Fruit fly (Drosophila melanogaster) whole organism, embryonic: ENCODE results near the gene CG32137.
A peak's percentile ranks its signal among the peaks of the same experiment; 100 is the strongest.

Experiments used
- ATbp ChIP-seq: fragments of 200-800 bp; sonication (Bioruptor generic); optimal IDR thresholded peaks from 2 replicates; lab custom pipeline; 2017; ENCODE audit warnings: missing biosample characterization, mild to moderate bottlenecking, missing genetic modification characterization, missing genetic modification reagents
- Abd-B ChIP-seq: fragments of 200-800 bp; sonication (Bioruptor generic); optimal IDR thresholded peaks from 2 replicates; lab custom pipeline; 2018; ENCODE audit warnings: missing biosample characterization, mild to moderate bottlenecking, missing genetic modification characterization, moderate library complexity
- Atf-2 ChIP-seq: fragments of 200-800 bp; sonication (Bioruptor generic); optimal IDR thresholded peaks from 2 replicates; lab custom pipeline; 2016; ENCODE audit warnings: missing biosample characterization, missing genetic modification characterization
- Bdp1 ChIP-seq: fragments of 200-800 bp; sonication (Bioruptor generic); optimal IDR thresholded peaks from 3 replicates; lab custom pipeline; 2016; ENCODE audit warnings: missing biosample characterization, missing genetic modification characterization
- CG10267 ChIP-seq: fragments of 200-800 bp; sonication (Bioruptor generic); optimal IDR thresholded peaks from 2 replicates; lab custom pipeline; 2018; ENCODE audit warnings: missing biosample characterization, mild to moderate bottlenecking, missing genetic modification characterization, moderate library complexity
- CG11398 ChIP-seq: fragments of 200-800 bp; sonication (Bioruptor generic); optimal IDR thresholded peaks from 2 replicates; lab custom pipeline; 2016; ENCODE audit warnings: missing biosample characterization, missing genetic modification characterization
- CG1233 ChIP-seq: fragments of 200-800 bp; sonication (Bioruptor generic); optimal IDR thresholded peaks from 4 replicates; lab custom pipeline; 2018; ENCODE audit warnings: missing biosample characterization, mild to moderate bottlenecking, missing genetic modification characterization
- CG12659 ChIP-seq: fragments of 200-800 bp; sonication (Bioruptor generic); optimal IDR thresholded peaks from 3 replicates; lab custom pipeline; 2017; ENCODE audit warnings: mild to moderate bottlenecking, missing biosample characterization, missing genetic modification reagents, missing genetic modification characterization
- CG13424 ChIP-seq: fragments of 200-800 bp; sonication (Bioruptor generic); optimal IDR thresholded peaks from 2 replicates; lab custom pipeline; 2019; ENCODE audit warnings: missing biosample characterization, mild to moderate bottlenecking, missing genetic modification characterization, moderate library complexity
- CG14965 ChIP-seq: fragments of 200-800 bp; sonication (Bioruptor generic); optimal IDR thresholded peaks from 2 replicates; lab custom pipeline; 2016; ENCODE audit warnings: missing biosample characterization, missing genetic modification characterization, borderline replicate concordance
- CG15269 ChIP-seq: fragments of 200-800 bp; sonication (Bioruptor generic); optimal IDR thresholded peaks from 2 replicates; lab custom pipeline; 2018; ENCODE audit warnings: missing biosample characterization, mild to moderate bottlenecking, missing genetic modification characterization, moderate library complexity
- CG15601 ChIP-seq: fragments of 200-800 bp; sonication (Bioruptor generic); optimal IDR thresholded peaks from 3 replicates; lab custom pipeline; 2019; ENCODE audit warnings: missing biosample characterization, mild to moderate bottlenecking, missing genetic modification characterization, moderate library complexity
- CG17385 ChIP-seq: fragments of 200-800 bp; sonication (Bioruptor generic); optimal IDR thresholded peaks from 3 replicates; lab custom pipeline; 2018; ENCODE audit warnings: missing biosample characterization, mild to moderate bottlenecking, missing genetic modification characterization
- CG18011 ChIP-seq: fragments of 200-800 bp; sonication (Bioruptor generic); optimal IDR thresholded peaks from 2 replicates; lab custom pipeline; 2017; ENCODE audit warnings: missing biosample characterization, missing genetic modification characterization, mild to moderate bottlenecking, moderate library complexity, missing genotype
- CG18599 ChIP-seq: fragments of 200-800 bp; sonication (Bioruptor generic); optimal IDR thresholded peaks from 3 replicates; lab custom pipeline; 2017; ENCODE audit warnings: missing biosample characterization, missing genetic modification characterization, mild to moderate bottlenecking, moderate library complexity, missing genetic modification reagents
- CG30403 ChIP-seq: fragments of 200-800 bp; sonication (Bioruptor generic); optimal IDR thresholded peaks from 3 replicates; lab custom pipeline; 2016; ENCODE audit warnings: missing biosample characterization, missing genetic modification characterization
- CG30431 ChIP-seq: fragments of 200-800 bp; sonication (Bioruptor generic); optimal IDR thresholded peaks from 2 replicates; lab custom pipeline; 2017; ENCODE audit warnings: missing biosample characterization, missing genetic modification characterization
- CG3065 ChIP-seq: fragments of 200-800 bp; sonication (Bioruptor generic); optimal IDR thresholded peaks from 2 replicates; lab custom pipeline; 2016; ENCODE audit warnings: missing biosample characterization, missing genetic modification characterization
- CG31441 ChIP-seq: fragments of 200-800 bp; sonication (Bioruptor generic); IDR thresholded peaks from 2 replicates; pipeline ENCODE4 v1.3.6; 2022; ENCODE audit warnings: missing biosample characterization, missing genetic modification characterization
- CG7928 ChIP-seq: fragments of 200-800 bp; sonication (Bioruptor generic); optimal IDR thresholded peaks from 2 replicates; lab custom pipeline; 2017; ENCODE audit warnings: missing biosample characterization, mild to moderate bottlenecking, missing genetic modification characterization
- CG8388 ChIP-seq: fragments of 200-800 bp; sonication (Bioruptor generic); optimal IDR thresholded peaks from 2 replicates; lab custom pipeline; 2019; ENCODE audit warnings: missing biosample characterization, mild to moderate bottlenecking, missing genetic modification characterization, moderate library complexity
- CG9932 ChIP-seq: fragments of 200-800 bp; sonication (Bioruptor generic); IDR thresholded peaks from 2 replicates; pipeline ENCODE4 v1.3.6; 2022; ENCODE audit warnings: missing biosample characterization, missing genetic modification characterization
- CTCF ChIP-seq: fragments of 200-800 bp; sonication (Bioruptor generic); optimal IDR thresholded peaks from 2 replicates; lab custom pipeline; 2017; ENCODE audit warnings: missing biosample characterization, mild to moderate bottlenecking, missing genetic modification characterization, moderate library complexity
- CoRest ChIP-seq: fragments of 200-800 bp; sonication (Bioruptor generic); optimal IDR thresholded peaks from 3 replicates; lab custom pipeline; 2018; ENCODE audit warnings: missing biosample characterization, mild to moderate bottlenecking, missing genetic modification characterization, moderate library complexity
- Fer2 ChIP-seq: fragments of 200-800 bp; sonication (Bioruptor generic); optimal IDR thresholded peaks from 2 replicates; lab custom pipeline; 2018; ENCODE audit warnings: missing biosample characterization, mild to moderate bottlenecking, missing genetic modification characterization, moderate library complexity
- GATAe ChIP-seq: fragments of 200-800 bp; sonication (Bioruptor generic); conservative IDR thresholded peaks from 2 replicates; pipeline ENCODE4 v1.3.6; 2022; ENCODE audit warnings: missing biosample characterization, missing genetic modification characterization
- HmgZ ChIP-seq: fragments of 200-800 bp; sonication (Bioruptor generic); optimal IDR thresholded peaks from 2 replicates; lab custom pipeline; 2018; ENCODE audit warnings: missing biosample characterization, mild to moderate bottlenecking, missing genetic modification characterization
- Lim3 ChIP-seq: fragments of 200-800 bp; sonication (Bioruptor generic); IDR thresholded peaks from 2 replicates; pipeline ENCODE4 v1.3.6; 2022; ENCODE audit warnings: missing biosample characterization, missing genetic modification characterization
- Meics ChIP-seq: fragments of 200-800 bp; sonication (Bioruptor generic); optimal IDR thresholded peaks from 2 replicates; lab custom pipeline; 2017; ENCODE audit warnings: missing biosample characterization, mild to moderate bottlenecking, missing genetic modification characterization
- PHDP ChIP-seq: fragments of 200-800 bp; sonication (Bioruptor generic); optimal IDR thresholded peaks from 3 replicates; lab custom pipeline; 2018; ENCODE audit warnings: missing biosample characterization, mild to moderate bottlenecking, missing genetic modification characterization, moderate library complexity
- Stat92E ChIP-seq, 3 experiments: fragments of >200 bp in 2 of 3; fragments of 200-800 bp in 1 of 3; sonication (Bioruptor generic) in 1 of 3; optimal IDR thresholded peaks; 2 replicates each; lab custom pipeline; 2017 to 2019; ENCODE audit warnings: missing biosample characterization in 3 of 3, missing genetic modification characterization in 3 of 3, mild to moderate bottlenecking in 1 of 3, moderate library complexity in 1 of 3
- TFAM ChIP-seq: fragments of 200-800 bp; sonication (Bioruptor generic); optimal IDR thresholded peaks from 2 replicates; lab custom pipeline; 2017; ENCODE audit warnings: missing biosample characterization, missing genetic modification characterization, inconsistent platforms
- Tbp ChIP-seq: fragments of >200 bp; optimal IDR thresholded peaks from 2 replicates; lab custom pipeline; 2018; ENCODE audit warnings: missing biosample characterization, missing genetic modification characterization
- Usf ChIP-seq: fragments of 200-800 bp; sonication (Bioruptor generic); optimal IDR thresholded peaks from 2 replicates; lab custom pipeline; 2017; ENCODE audit warnings: missing genotype, missing biosample characterization, missing genetic modification characterization
- ac ChIP-seq: fragments of 200-800 bp; sonication (Bioruptor generic); optimal IDR thresholded peaks from 3 replicates; lab custom pipeline; 2017; ENCODE audit warnings: missing biosample characterization, mild to moderate bottlenecking, missing genetic modification characterization
- bbx ChIP-seq: fragments of 200-800 bp; sonication (Bioruptor generic); IDR thresholded peaks from 2 replicates; pipeline ENCODE4 v1.3.6; 2022; ENCODE audit warnings: missing biosample characterization, missing genetic modification characterization; ENCODE audit not compliant: partially characterized antibody
- bigmax ChIP-seq: fragments of 200-800 bp; sonication (Bioruptor generic); optimal IDR thresholded peaks from 2 replicates; lab custom pipeline; 2018; ENCODE audit warnings: missing biosample characterization, mild to moderate bottlenecking, missing genetic modification characterization
- bsh ChIP-seq, 2 experiments: fragments of 200-800 bp; sonication (Bioruptor generic); optimal IDR thresholded peaks; 2 replicates each; lab custom pipeline; 2017 to 2018; ENCODE audit warnings: mild to moderate bottlenecking in 2 of 2, missing biosample characterization in 2 of 2, missing genetic modification characterization in 2 of 2, moderate library complexity in 1 of 2
- ci ChIP-seq: fragments of 200-800 bp; sonication (Bioruptor generic); IDR thresholded peaks from 3 replicates; pipeline ENCODE4 v1.3.6; 2022; ENCODE audit warnings: missing biosample characterization, missing genetic modification characterization
- dmrt99B ChIP-seq: fragments of 200-800 bp; sonication (Bioruptor generic); optimal IDR thresholded peaks from 2 replicates; lab custom pipeline; 2018; ENCODE audit warnings: missing biosample characterization, mild to moderate bottlenecking, missing genetic modification characterization, moderate library complexity
- fd64A ChIP-seq: fragments of 200-800 bp; sonication (Bioruptor generic); optimal IDR thresholded peaks from 3 replicates; lab custom pipeline; 2018; ENCODE audit warnings: missing biosample characterization, mild to moderate bottlenecking, missing genetic modification characterization
- fu2 ChIP-seq: fragments of 200-800 bp; sonication (Bioruptor generic); optimal IDR thresholded peaks from 2 replicates; lab custom pipeline; 2016; ENCODE audit warnings: missing biosample characterization, missing genetic modification characterization
- jing ChIP-seq: fragments of 200-800 bp; sonication (Bioruptor generic); optimal IDR thresholded peaks from 2 replicates; lab custom pipeline; 2018; ENCODE audit warnings: missing biosample characterization, mild to moderate bottlenecking, missing genetic modification characterization
- lilli ChIP-seq: fragments of 200-800 bp; sonication (Bioruptor generic); optimal IDR thresholded peaks from 3 replicates; lab custom pipeline; 2016; ENCODE audit warnings: missing biosample characterization, missing genetic modification characterization
- nmo ChIP-seq: fragments of 200-800 bp; sonication (Bioruptor generic); optimal IDR thresholded peaks from 2 replicates; lab custom pipeline; 2018; ENCODE audit warnings: missing biosample characterization, mild to moderate bottlenecking, missing genetic modification characterization, moderate library complexity
- oc ChIP-seq: fragments of 200-800 bp; sonication (Bioruptor generic); optimal IDR thresholded peaks from 2 replicates; lab custom pipeline; 2018; ENCODE audit warnings: missing biosample characterization, mild to moderate bottlenecking, missing genetic modification characterization, moderate library complexity
- sqz ChIP-seq: fragments of 200-800 bp; sonication (Bioruptor generic); optimal IDR thresholded peaks from 3 replicates; lab custom pipeline; 2018; ENCODE audit warnings: missing biosample characterization, mild to moderate bottlenecking, missing genetic modification characterization
- vfl ChIP-seq: fragments of 200-800 bp; sonication (Bioruptor generic); optimal IDR thresholded peaks from 2 replicates; lab custom pipeline; 2016; ENCODE audit warnings: missing biosample characterization, missing genetic modification characterization

The CG32137 gene

DNA sequence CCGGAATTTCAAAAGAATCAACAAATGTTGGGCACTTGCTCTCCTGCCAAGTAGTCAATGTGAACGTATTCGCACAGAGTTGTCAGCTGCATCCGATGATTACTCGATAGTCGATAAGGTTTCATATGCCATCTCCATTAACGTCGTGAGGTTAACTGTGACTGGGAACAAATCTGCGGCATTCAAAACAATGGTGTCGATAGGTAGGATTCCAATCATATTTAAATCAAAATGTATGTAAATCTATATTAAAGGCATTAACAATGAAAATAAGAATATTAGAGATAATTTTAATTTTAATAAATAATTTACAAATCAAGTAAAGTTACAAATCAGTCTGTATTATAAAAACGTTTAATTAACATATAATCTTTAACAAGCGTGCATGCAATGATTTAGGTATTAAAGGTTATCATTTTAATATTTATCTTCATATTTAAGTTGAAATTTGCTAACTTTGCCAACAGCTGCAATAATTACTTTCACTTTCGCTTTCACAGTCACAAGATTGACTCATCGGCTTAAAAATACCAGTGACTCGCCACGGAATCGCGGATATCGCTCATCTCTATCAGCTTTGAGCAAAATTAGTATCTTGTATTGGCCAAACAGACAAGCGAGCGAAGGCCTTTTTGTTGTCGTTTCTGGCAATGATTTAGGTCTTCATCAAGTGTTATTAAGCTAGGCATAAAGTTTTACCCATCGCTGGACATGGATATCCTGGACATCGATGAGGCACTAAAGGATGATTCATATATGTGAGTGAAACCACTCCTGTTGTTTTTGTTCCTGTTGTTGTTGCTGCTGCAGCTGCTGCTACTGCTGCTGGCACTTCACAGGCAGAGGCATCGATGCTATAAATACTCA is 25.8 kb downstream of the CG32137 start, which contains the start of the genes Meics, Nxf3 and ssp2 (continued):
- TF ChIP-seq jing (GFP tag; lab: Kevin White, UChicago) = no peak
- no peak for TF ChIP-seq CG14965 (GFP tag; lab: Kevin White, UChicago)
- peak; percentile 19 for TF ChIP-seq lilli (GFP tag; lab: Kevin White, UChicago)
- TF ChIP-seq CG17385 (GFP tag; lab: Kevin White, UChicago) = no peak
- TF ChIP-seq CG9932 (GFP tag; lab: Robert Waterston, UW) = peak; percentile 74
- TF ChIP-seq Usf (GFP tag; lab: Kevin White, UChicago) = no peak
- peak; percentile 78 for TF ChIP-seq bbx (GFP tag; lab: Robert Waterston, UW)
- no peak for TF ChIP-seq CG3065 (GFP tag; lab: Kevin White, UChicago)
- no peak for TF ChIP-seq Lim3
- TF ChIP-seq vfl (GFP tag; lab: Kevin White, UChicago) = no peak
- no peak for TF ChIP-seq PHDP
- peak; percentile 74 for TF ChIP-seq CoRest
- no peak for TF ChIP-seq CG11398 (GFP tag; lab: Kevin White, UChicago)
- TF ChIP-seq CG12659 = peak; percentile 46
- TF ChIP-seq Bdp1 (GFP tag; lab: Kevin White, UChicago) = no peak
- no peak for TF ChIP-seq Atf-2 (GFP tag; lab: Kevin White, UChicago)
- peak; percentile 41 for TF ChIP-seq CG10267 (tag; lab: Kevin White, UChicago)
- TF ChIP-seq dmrt99B (tag; lab: Kevin White, UChicago) = no peak
- TF ChIP-seq Stat92E (GFP tag; optimal IDR thresholded peaks at IDR 0.05; lab: Kevin White, UChicago) = no peak
- no peak for TF ChIP-seq Meics (GFP tag; lab: Kevin White, UChicago)
- TF ChIP-seq CG30431 = no peak
- peak; percentile 72 for TF ChIP-seq nmo
- TF ChIP-seq GATAe (GFP tag; lab: Robert Waterston, UW) = no peak
- no peak for TF ChIP-seq CTCF (GFP tag; lab: Kevin White, UChicago)
- no peak for TF ChIP-seq HmgZ
- no peak for TF ChIP-seq CG8388 (GFP tag; lab: Kevin White, UChicago)
- peak; percentile 16 for TF ChIP-seq CG13424
- TF ChIP-seq fu2 (GFP tag; lab: Kevin White, UChicago) = peak; percentile 8
- TF ChIP-seq CG18011 (GFP tag; lab: Kevin White, UChicago) = no peak
- TF ChIP-seq fd64A (GFP tag; lab: Kevin White, UChicago) = no peak
- peak; percentile 33 for TF ChIP-seq Abd-B
- TF ChIP-seq CG15601 (tag; lab: Kevin White, UChicago) = peak; percentile 36
- no peak for TF ChIP-seq oc (tag; lab: Kevin White, UChicago)
- TF ChIP-seq ac (GFP tag; lab: Kevin White, UChicago) = peak; percentile 18
- no peak for TF ChIP-seq CG18599
- TF ChIP-seq CG31441 (GFP tag; lab: Robert Waterston, UW) = peak; percentile 86; the same call in 1 of the 2 replicates
- peak; percentile 60 for TF ChIP-seq CG30403 (GFP tag; lab: Kevin White, UChicago)
- TF ChIP-seq CG1233 (GFP tag; lab: Kevin White, UChicago) = peak; percentile 2
- TF ChIP-seq bigmax = no peak
- TF ChIP-seq CG7928 (GFP tag; lab: Kevin White, UChicago) = no peak
- no peak for TF ChIP-seq CG15269 (tag; lab: Kevin White, UChicago)
- no peak for TF ChIP-seq bsh (GFP tag; optimal IDR thresholded peaks at IDR 0.05; lab: Kevin White, UChicago)
- no peak for TF ChIP-seq TFAM (GFP tag; lab: Kevin White, UChicago)
- 0 out of 3 replicates have a peak, but pooled peaks have one; percentile 45 for TF ChIP-seq ci (GFP tag; lab: Robert Waterston, UW)
- TF ChIP-seq Tbp (GFP tag; lab: Kevin White, UChicago) = no peak
- TF ChIP-seq sqz (GFP tag; lab: Kevin White, UChicago) = no peak
- TF ChIP-seq ATbp (GFP tag; lab: Kevin White, UChicago) = no peak
- no peak for TF ChIP-seq Fer2 (tag; lab: Kevin White, UChicago)
